Worm (Caenorhabditis elegans): ENCODE measurements around the gene Y73B6BL.44.

DNA sequence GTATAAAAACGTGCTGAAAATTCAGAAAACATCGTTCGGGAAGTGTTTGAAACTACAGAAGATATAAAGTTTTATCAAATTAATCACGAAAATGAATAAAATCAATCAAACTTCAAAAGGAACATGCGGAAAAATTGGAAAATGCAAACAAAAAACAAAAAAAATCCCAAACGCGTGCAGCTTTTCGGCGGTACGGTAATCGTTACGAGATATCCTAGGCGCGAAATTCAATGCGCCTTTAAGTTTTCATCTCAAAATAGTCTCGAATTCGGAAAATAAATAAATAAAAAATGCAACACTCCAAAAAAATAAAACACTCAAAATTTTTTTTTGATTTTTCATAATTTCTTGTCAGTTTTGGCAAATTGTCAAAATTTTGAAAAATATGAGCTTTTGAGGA is 36.4 kb downstream of the Y73B6BL.44 start:
- no peak for TF ChIP-seq unc-62 (GFP tag; optimal IDR thresholded peaks at IDR 0.05)
- TF ChIP-seq lsy-2 (tag; optimal IDR thresholded peaks at IDR 0.05): no peak
- no peak for TF ChIP-seq snpc-4 (tag; optimal IDR thresholded peaks at IDR 0.05)
- TF ChIP-seq pha-4 (tag; optimal IDR thresholded peaks at IDR 0.05): no peak
- no peak for TF ChIP-seq elt-1 (tag; optimal IDR thresholded peaks at IDR 0.05; ENCODE audit: borderline replicate concordance, insufficient read depth)
- no peak for TF ChIP-seq nhr-76 (tag; optimal IDR thresholded peaks at IDR 0.05)
- no peak for TF ChIP-seq zip-8 (tag; optimal IDR thresholded peaks at IDR 0.05)
- no peak for TF ChIP-seq nhr-12 (tag; optimal IDR thresholded peaks at IDR 0.05)
- no peak for TF ChIP-seq elt-3 (tag; optimal IDR thresholded peaks at IDR 0.05)
- TF ChIP-seq lin-13 (tag; optimal IDR thresholded peaks at IDR 0.05): no peak
- no peak for TF ChIP-seq ceh-43 (GFP tag; optimal IDR thresholded peaks at IDR 0.05)
